Fruit fly (Drosophila melanogaster) whole organism: ENCODE results near the gene mRpL50.

ENCODE experiments used
- CG8478 ChIP-seq: fragments of >200 bp; optimal IDR thresholded peaks from 2 replicates; lab custom pipeline; 2018; ENCODE audit warnings: inconsistent platforms
- Dll ChIP-seq: fragments of >200 bp; optimal IDR thresholded peaks from 2 replicates; lab custom pipeline; 2017
- EcR ChIP-seq, 2 experiments: fragments of >200 bp; optimal IDR thresholded peaks; 2 replicates each; lab custom pipeline; 2017; ENCODE audit warnings: missing biosample characterization in 2 of 2, missing genetic modification characterization in 2 of 2, missing genetic modification reagents in 2 of 2
- pan ChIP-seq: fragments of >200 bp; optimal IDR thresholded peaks from 2 replicates; lab custom pipeline; 2017
- psq ChIP-seq: fragments of >200 bp; optimal IDR thresholded peaks from 2 replicates; lab custom pipeline; 2017
- usp ChIP-seq: fragments of >200 bp; optimal IDR thresholded peaks from 2 replicates; lab custom pipeline; 2017; ENCODE audit warnings: missing biosample characterization, missing genetic modification characterization, mixed read lengths

dm6 chr3L:7241217-7241859, 2.4 kb downstream of the mRpL50 start, which contains the start of the genes RpL18 and Neos:
- TF ChIP-seq usp (GFP tag; lab: Kevin White, UChicago) (no peak), CG8478 (lab: Kevin White, UChicago) (no peak), psq (lab: Kevin White, UChicago) (no peak), Dll (lab: Kevin White, UChicago) (no peak), pan (lab: Kevin White, UChicago) (no peak), EcR (GFP tag; optimal IDR thresholded peaks at IDR 0.05; lab: Kevin White, UChicago) (no peak)
